Fruit fly (Drosophila melanogaster): ENCODE data around the gene Pih1D1.

Pih1D1 gene

dm6 chr2L:12721794-12722315 lies at the start of gene Pih1D1:
Gene Pih1D1, minus strand, starts transcription at chr2L:12721843.
- TF ChIP-seq CG17801 (GFP tag; optimal IDR thresholded peaks at IDR 0.05; ENCODE audit: partially characterized antibody), result peak; percentile 95

- TF ChIP-seq CG17801 (GFP tag; optimal IDR thresholded peaks at IDR 0.05; ENCODE audit: partially characterized antibody), result no peak
These were observed 40.1 kb upstream of the Pih1D1 start, which contains the start of gene CG15483 for dm6 chr2L:12761740-12762139. Gene CG15483, minus strand, starts transcription at chr2L:12761840.

dm6 chr2L:12756417-12756816 lies 34.8 kb upstream of the Pih1D1 start:
- TF ChIP-seq CG17801 (GFP tag; optimal IDR thresholded peaks at IDR 0.05; ENCODE audit: partially characterized antibody), result no peak

dm6 chr2L:12750060-12750459 lies 28.4 kb upstream of the Pih1D1 start:
- TF ChIP-seq CG17801 (GFP tag; optimal IDR thresholded peaks at IDR 0.05; ENCODE audit: partially characterized antibody), result no peak

- no peak for TF ChIP-seq CG17801 (GFP tag; optimal IDR thresholded peaks at IDR 0.05; ENCODE audit: partially characterized antibody)
These were observed 930 bp downstream of the Pih1D1 start for dm6 chr2L:12720430-12721396.

dm6 chr2L:12719712-12720429 lies 1.8 kb downstream of the Pih1D1 start:
- no peak for TF ChIP-seq CG17801 (GFP tag; optimal IDR thresholded peaks at IDR 0.05; ENCODE audit: partially characterized antibody)

- no peak for TF ChIP-seq CG17801 (GFP tag; optimal IDR thresholded peaks at IDR 0.05; ENCODE audit: partially characterized antibody)
These were observed 2.9 kb downstream of the Pih1D1 start, which contains the start of gene MRP for dm6 chr2L:12718437-12719376. Gene MRP, plus strand, starts transcription at chr2L:12719045.

dm6 chr2L:12712852-12713251 lies 8.8 kb downstream of the Pih1D1 start, which contains the start of gene CG5787:
Gene CG5787, minus strand, starts transcription at chr2L:12712952.
- no peak for TF ChIP-seq CG17801 (GFP tag; optimal IDR thresholded peaks at IDR 0.05; ENCODE audit: partially characterized antibody)

- TF ChIP-seq CG17801 (GFP tag; optimal IDR thresholded peaks at IDR 0.05; ENCODE audit: partially characterized antibody), result peak; percentile 17
These were observed 9.4 kb downstream of the Pih1D1 start for dm6 chr2L:12712255-12712654.

dm6 chr2L:12708576-12708975 lies 13.1 kb downstream of the Pih1D1 start:
- TF ChIP-seq CG17801 (GFP tag; optimal IDR thresholded peaks at IDR 0.05; ENCODE audit: partially characterized antibody), result no peak

- peak; percentile 22 for TF ChIP-seq CG17801 (GFP tag; optimal IDR thresholded peaks at IDR 0.05; ENCODE audit: partially characterized antibody)
These were observed 14.1 kb downstream of the Pih1D1 start, which contains the start of the genes CG6180 and CG15484 for dm6 chr2L:12707540-12707939. Gene CG6180, plus strand, starts transcription at chr2L:12707661. Gene CG15484, minus strand, starts transcription at chr2L:12707711.

- no peak for TF ChIP-seq CG17801 (GFP tag; optimal IDR thresholded peaks at IDR 0.05; ENCODE audit: partially characterized antibody)
These were observed 16.3 kb downstream of the Pih1D1 start for dm6 chr2L:12705376-12705775.

dm6 chr2L:12704418-12704920 lies 17.2 kb downstream of the Pih1D1 start, which contains the start of the genes CG5776 and spict:
Gene CG5776, minus strand, starts transcription at chr2L:12704451.
Gene spict, plus strand, starts transcription at chr2L:12704725.
- TF ChIP-seq CG17801 (GFP tag; optimal IDR thresholded peaks at IDR 0.05; ENCODE audit: partially characterized antibody), result peak; percentile 81

dm6 chr2L:12701498-12701897 lies 20.1 kb downstream of the Pih1D1 start:
- TF ChIP-seq CG17801 (GFP tag; optimal IDR thresholded peaks at IDR 0.05; ENCODE audit: partially characterized antibody), result no peak

All from ovary, adult (tissue).